Worm (Caenorhabditis elegans) whole organism, L4 larva: ENCODE data around the gene ZK262.8.

Experiments used
- F10B5.3 ChIP-seq: sonication (generic microtip); optimal IDR thresholded peaks from 2 replicates; lab custom pipeline; 2016; ENCODE audit warnings: mild to moderate bottlenecking, missing genetic modification characterization, missing compliant biosample characterization
- Y105C5A.15 ChIP-seq: fragments of 200-800 bp; sonication (Bioruptor generic); IDR thresholded peaks from 2 replicates; pipeline ENCODE4 v1.3.6; 2022; ENCODE audit warnings: missing genetic modification characterization, missing compliant biosample characterization
- aha-1 ChIP-seq: fragments of 150-350 bp; peaks from one replicate; lab custom pipeline; 2014; ENCODE audit warnings: missing biosample characterization, missing genetic modification characterization
- aly-2 ChIP-seq: sonication (generic microtip); optimal IDR thresholded peaks from 2 replicates; lab custom pipeline; 2018; ENCODE audit warnings: missing biosample characterization, missing genetic modification characterization
- ceh-20 ChIP-seq: fragments of 200-800 bp; sonication (Bioruptor generic); IDR thresholded peaks from 2 replicates; pipeline ENCODE4 v1.3.6; 2022; ENCODE audit warnings: missing genetic modification reagents, missing genetic modification characterization, missing compliant biosample characterization
- ceh-28 ChIP-seq: fragments of 150-350 bp; optimal IDR thresholded peaks from 2 replicates; lab custom pipeline; 2014; ENCODE audit warnings: missing biosample characterization, missing genetic modification reagents, missing genetic modification characterization
- ceh-32 ChIP-seq: sonication (generic microtip); optimal IDR thresholded peaks from 2 replicates; lab custom pipeline; 2016; ENCODE audit warnings: mild to moderate bottlenecking, missing genetic modification characterization, missing compliant biosample characterization; ENCODE audit not compliant: poor library complexity
- ceh-44 ChIP-seq: fragments of 200-800 bp; sonication (Bioruptor generic); IDR thresholded peaks from 2 replicates; pipeline ENCODE4 v1.3.6; 2022; ENCODE audit warnings: missing genetic modification reagents, missing genetic modification characterization, missing compliant biosample characterization
- ceh-62 ChIP-seq: sonication (generic microtip); optimal IDR thresholded peaks from 2 replicates; lab custom pipeline; 2017; ENCODE audit warnings: missing biosample characterization, missing genetic modification characterization
- ceh-82 ChIP-seq: sonication (generic microtip); optimal IDR thresholded peaks from 2 replicates; lab custom pipeline; 2017; ENCODE audit warnings: missing biosample characterization, missing genetic modification characterization
- ces-1 ChIP-seq: fragments of 150-350 bp; sonication (generic microtip); optimal IDR thresholded peaks from 4 replicates; lab custom pipeline; 2014; ENCODE audit warnings: missing biosample characterization, missing genetic modification reagents, missing genetic modification characterization
- ctbp-1 ChIP-seq: fragments of 200-800 bp; sonication (Bioruptor generic); IDR thresholded peaks from 2 replicates; pipeline ENCODE4 v1.3.6; 2022; ENCODE audit warnings: missing genetic modification reagents, missing genetic modification characterization, missing compliant biosample characterization
- dmd-6 ChIP-seq: fragments of 200-800 bp; sonication (Bioruptor generic); IDR thresholded peaks from 2 replicates; pipeline ENCODE4 v1.3.6; 2022; ENCODE audit warnings: missing genetic modification reagents, missing genetic modification characterization, missing compliant biosample characterization
- dmd-8 ChIP-seq: fragments of 200-800 bp; sonication (Bioruptor generic); IDR thresholded peaks from 2 replicates; pipeline ENCODE4 v1.3.6; 2022; ENCODE audit warnings: missing genetic modification characterization, missing compliant biosample characterization
- hlh-30 ChIP-seq: sonication (generic microtip); optimal IDR thresholded peaks from 2 replicates; lab custom pipeline; 2017; ENCODE audit warnings: antibody characterized with exemption, mild to moderate bottlenecking, missing genetic modification characterization, missing compliant biosample characterization; ENCODE audit not compliant: insufficient read depth
- hmg-1.1 ChIP-seq: fragments of 200-800 bp; sonication (Bioruptor generic); IDR thresholded peaks from 2 replicates; pipeline ENCODE4 v1.3.6; 2022; ENCODE audit warnings: missing genetic modification reagents, missing genetic modification characterization, missing compliant biosample characterization
- jun-1 ChIP-seq: fragments of 150-350 bp; optimal IDR thresholded peaks from 2 replicates; lab custom pipeline; 2014; ENCODE audit warnings: missing biosample characterization, missing genetic modification reagents, missing genetic modification characterization
- lin-13 ChIP-seq: fragments of 150-350 bp; optimal IDR thresholded peaks from 2 replicates; lab custom pipeline; 2014; ENCODE audit warnings: missing biosample characterization, missing genetic modification reagents, missing genetic modification characterization
- lin-29 ChIP-seq: fragments of 200-800 bp; sonication (Bioruptor generic); IDR thresholded peaks from 2 replicates; pipeline ENCODE4 v1.3.6; 2022; ENCODE audit warnings: missing genetic modification reagents, missing genetic modification characterization, missing compliant biosample characterization
- lin-38 ChIP-seq: fragments of 200-800 bp; sonication (Bioruptor generic); IDR thresholded peaks from 2 replicates; pipeline ENCODE4 v1.3.6; 2022; ENCODE audit warnings: missing genetic modification reagents, missing genetic modification characterization, missing compliant biosample characterization
- madf-9 ChIP-seq: fragments of 200-800 bp; sonication (Bioruptor generic); conservative IDR thresholded peaks from 2 replicates; pipeline ENCODE4 v1.3.6; 2022; ENCODE audit warnings: missing genetic modification reagents, missing genetic modification characterization, missing compliant biosample characterization
- mep-1 ChIP-seq: fragments of 150-350 bp; sonication (generic microtip); optimal IDR thresholded peaks from 3 replicates; lab custom pipeline; 2014; ENCODE audit warnings: missing biosample characterization, missing genetic modification characterization
- mes-2 ChIP-seq: sonication (generic microtip); optimal IDR thresholded peaks from 2 replicates; lab custom pipeline; 2016; ENCODE audit warnings: missing genotype, mild to moderate bottlenecking, missing genetic modification characterization, missing compliant biosample characterization; ENCODE audit not compliant: poor library complexity, severe bottlenecking
- mxl-2 ChIP-seq: fragments of 200-800 bp; sonication (Bioruptor generic); conservative IDR thresholded peaks from 2 replicates; pipeline ENCODE4 v1.3.6; 2022; ENCODE audit warnings: missing genetic modification reagents, missing genetic modification characterization, missing compliant biosample characterization
- nhr-11 ChIP-seq: fragments of 150-350 bp; optimal IDR thresholded peaks from 2 replicates; lab custom pipeline; 2014; ENCODE audit warnings: missing biosample characterization, missing genetic modification characterization
- nhr-48 ChIP-seq: sonication (generic microtip); optimal IDR thresholded peaks from 2 replicates; lab custom pipeline; 2016; ENCODE audit warnings: mild to moderate bottlenecking, missing genetic modification characterization, missing compliant biosample characterization
- nhr-77 ChIP-seq: fragments of 150-350 bp; optimal IDR thresholded peaks from 2 replicates; lab custom pipeline; 2014; ENCODE audit warnings: missing biosample characterization, missing genetic modification characterization
- php-3 ChIP-seq: fragments of 200-800 bp; sonication (Bioruptor generic); IDR thresholded peaks from 2 replicates; pipeline ENCODE4 v1.3.6; 2022; ENCODE audit warnings: missing genetic modification reagents, missing genetic modification characterization, missing compliant biosample characterization
- rbr-2 ChIP-seq: sonication (generic microtip); optimal IDR thresholded peaks from 2 replicates; lab custom pipeline; 2016; ENCODE audit warnings: missing genotype, missing genetic modification characterization, missing compliant biosample characterization
- set-16 ChIP-seq: fragments of 200-800 bp; sonication (Bioruptor generic); IDR thresholded peaks from 2 replicates; pipeline ENCODE4 v1.3.6; 2022; ENCODE audit warnings: missing genetic modification reagents, missing genetic modification characterization, missing compliant biosample characterization
- snpc-4 ChIP-seq: fragments of 150-350 bp; optimal IDR thresholded peaks from 2 replicates; lab custom pipeline; 2014; ENCODE audit warnings: missing biosample characterization, missing genetic modification characterization
- spr-1 ChIP-seq: sonication (generic microtip); optimal IDR thresholded peaks from 2 replicates; lab custom pipeline; 2016; ENCODE audit warnings: mild to moderate bottlenecking, missing genetic modification characterization, missing compliant biosample characterization
- zip-11 ChIP-seq: fragments of 200-800 bp; sonication (Bioruptor generic); IDR thresholded peaks from 2 replicates; pipeline ENCODE4 v1.3.6; 2022; ENCODE audit warnings: missing genetic modification characterization, missing compliant biosample characterization
- ztf-7 ChIP-seq: fragments of 150-350 bp; optimal IDR thresholded peaks from 2 replicates; lab custom pipeline; 2014; ENCODE audit warnings: missing biosample characterization, missing genetic modification characterization

The ZK262.8 gene

DNA sequence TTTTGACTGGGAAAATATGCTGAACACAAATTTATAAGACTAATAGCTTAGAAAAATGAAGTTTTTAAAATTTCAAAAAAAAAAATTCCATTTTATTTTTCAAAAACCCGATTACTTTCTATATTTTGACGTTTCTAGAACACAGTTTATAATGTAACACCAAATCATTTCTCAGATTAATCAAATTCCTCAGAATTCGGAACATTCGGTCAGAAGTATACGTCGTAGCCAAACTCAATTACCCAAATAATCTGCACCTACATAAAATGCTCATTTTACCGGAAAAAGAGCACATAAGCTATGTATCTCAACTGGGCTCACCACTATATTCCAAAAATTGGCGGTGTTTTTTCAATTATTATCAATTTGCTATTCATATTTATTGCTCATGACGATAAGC is 17.4 kb upstream of the ZK262.8 start, which contains the start of gene srj-26:
Gene srj-26, plus strand, starts transcription at position 301 of the 400 bp plus-strand sequence.
- no peak for TF ChIP-seq nhr-11 (tag; lab: Kevin White, UChicago)
- TF ChIP-seq mxl-2 (GFP tag; lab: Robert Waterston, UW): no peak
- no peak for TF ChIP-seq zip-11 (GFP tag; lab: Robert Waterston, UW)
- TF ChIP-seq ceh-44: no peak
- TF ChIP-seq nhr-48: no peak
- no peak for TF ChIP-seq rbr-2 (tag; lab: Kevin White, UChicago)
- no peak for TF ChIP-seq ces-1 (GFP tag; lab: Kevin White, UChicago)
- no peak for TF ChIP-seq dmd-6 (GFP tag; lab: Robert Waterston, UW)
- TF ChIP-seq madf-9: no peak
- no peak for TF ChIP-seq mes-2 (tag; lab: Kevin White, UChicago)
- no peak for TF ChIP-seq ceh-32 (tag; lab: Kevin White, UChicago)
- no peak for TF ChIP-seq F10B5.3

DNA sequence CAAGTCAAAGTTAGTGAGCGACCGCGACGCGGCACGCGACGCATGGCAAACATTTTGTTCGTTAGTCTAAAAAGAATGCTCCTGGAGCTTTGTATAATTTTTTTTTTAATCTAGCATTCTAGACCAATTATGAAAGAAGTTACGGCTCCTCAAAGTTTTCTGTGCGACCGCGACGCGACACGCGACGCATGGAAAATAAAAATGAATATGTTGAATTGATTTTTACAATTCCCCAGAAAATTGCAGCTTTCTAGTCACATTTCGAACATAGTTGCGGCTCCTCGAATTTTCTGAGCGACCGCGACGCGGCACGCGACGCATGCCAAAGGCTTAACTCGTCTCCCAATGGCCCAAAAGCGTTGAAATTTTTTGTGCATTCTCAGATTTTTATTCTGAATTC is 13.7 kb upstream of the ZK262.8 start, which contains the start of gene ZK262.4:
Gene ZK262.4, minus strand, starts transcription at position 101 of the 400 bp plus-strand sequence.
- TF ChIP-seq ceh-20 (GFP tag; lab: Robert Waterston, UW): no peak
- no peak for TF ChIP-seq nhr-11 (tag; lab: Kevin White, UChicago)
- no peak for TF ChIP-seq Y105C5A.15
- no peak for TF ChIP-seq aly-2 (tag; lab: Kevin White, UChicago)
- no peak for TF ChIP-seq ctbp-1 (GFP tag; lab: Robert Waterston, UW)
- TF ChIP-seq zip-11 (GFP tag; lab: Robert Waterston, UW): no peak
- no peak for TF ChIP-seq lin-29 (GFP tag; lab: Robert Waterston, UW)
- no peak for TF ChIP-seq nhr-77 (tag; lab: Kevin White, UChicago)
- no peak for TF ChIP-seq spr-1
- no peak for TF ChIP-seq dmd-8 (GFP tag; lab: Robert Waterston, UW)
- TF ChIP-seq ceh-82: no peak
- TF ChIP-seq ztf-7 (tag; lab: Kevin White, UChicago): no peak
- no peak for TF ChIP-seq hlh-30 (tag; lab: Kevin White, UChicago)
- no peak for TF ChIP-seq lin-38

DNA sequence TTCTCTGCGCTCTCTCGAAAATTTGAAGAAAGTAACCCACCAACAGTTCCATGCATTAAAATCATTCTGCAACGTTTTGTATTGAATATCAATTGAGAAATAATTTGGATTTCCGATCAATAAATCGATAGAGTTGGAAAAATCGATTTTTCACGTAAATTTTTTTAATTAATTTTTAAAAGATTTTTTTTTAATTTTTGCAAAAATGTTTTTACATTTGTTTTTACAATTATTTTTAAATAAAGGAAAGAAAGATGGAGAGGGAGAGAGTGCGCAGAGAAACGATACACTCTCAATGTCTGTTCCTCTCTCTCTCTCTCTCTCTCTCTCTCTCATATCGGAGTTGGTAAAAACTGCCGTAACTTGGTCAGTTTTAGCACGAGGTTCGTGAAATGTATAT is 12.6 kb upstream of the ZK262.8 start, which contains the start of gene ZK262.19:
Gene ZK262.19, minus strand, starts transcription at position 101 of the 400 bp plus-strand sequence.
- TF ChIP-seq jun-1 (no peak), ceh-28 (tag; lab: Kevin White, UChicago) (peak; percentile 10), mep-1 (tag; lab: Kevin White, UChicago) (no peak)

DNA sequence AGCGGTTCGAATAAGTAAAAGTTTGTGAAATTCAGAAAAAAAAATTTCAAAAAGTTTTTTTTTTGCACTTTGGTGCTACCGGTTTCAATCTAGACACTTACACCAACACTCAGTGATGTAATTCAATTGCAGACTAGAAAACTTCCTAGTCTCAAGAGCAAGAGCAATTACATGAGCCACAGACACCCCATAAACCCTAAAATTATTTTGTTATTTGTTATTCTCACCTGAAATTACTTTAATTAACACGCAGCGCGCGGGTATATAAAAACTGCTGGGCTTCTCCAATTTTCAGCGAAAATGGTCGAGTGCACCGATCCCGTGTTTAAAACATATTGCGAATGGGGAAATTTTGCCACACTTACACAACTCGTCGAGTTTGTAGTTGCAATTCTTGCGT is 11.9 kb upstream of the ZK262.8 start, which contains the start of gene srw-83:
Gene srw-83, plus strand, starts transcription at position 301 of the 400 bp plus-strand sequence.
- TF ChIP-seq lin-13 (no peak), php-3 (no peak), ceh-62 (no peak), snpc-4 (tag; lab: Kevin White, UChicago) (no peak)
- TF ChIP-seq, all 104 proteins: peak for 0

DNA sequence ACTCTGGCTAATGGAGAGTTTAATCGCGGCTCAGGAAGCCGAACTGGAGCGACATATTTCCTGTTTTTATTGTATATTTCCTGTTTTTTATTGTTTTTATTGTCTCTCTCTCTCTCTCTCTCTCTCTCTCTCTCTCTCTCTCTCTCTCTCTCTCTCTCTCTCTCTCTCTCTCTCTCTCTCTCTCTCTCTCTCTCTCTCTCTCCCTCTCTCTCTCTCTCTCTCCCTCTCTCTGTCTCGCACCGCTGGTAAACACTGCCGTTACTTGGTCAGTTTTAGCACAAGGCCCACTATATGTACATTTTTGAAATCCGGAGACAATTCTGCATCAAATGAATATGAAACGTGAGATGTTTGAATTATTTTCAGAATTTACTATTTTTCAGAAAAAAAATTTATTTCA is 7.4 kb upstream of the ZK262.8 start:
- TF ChIP-seq set-16 (GFP tag; lab: Robert Waterston, UW): peak; percentile 88
- TF ChIP-seq rbr-2 (tag; lab: Kevin White, UChicago): no peak

DNA sequence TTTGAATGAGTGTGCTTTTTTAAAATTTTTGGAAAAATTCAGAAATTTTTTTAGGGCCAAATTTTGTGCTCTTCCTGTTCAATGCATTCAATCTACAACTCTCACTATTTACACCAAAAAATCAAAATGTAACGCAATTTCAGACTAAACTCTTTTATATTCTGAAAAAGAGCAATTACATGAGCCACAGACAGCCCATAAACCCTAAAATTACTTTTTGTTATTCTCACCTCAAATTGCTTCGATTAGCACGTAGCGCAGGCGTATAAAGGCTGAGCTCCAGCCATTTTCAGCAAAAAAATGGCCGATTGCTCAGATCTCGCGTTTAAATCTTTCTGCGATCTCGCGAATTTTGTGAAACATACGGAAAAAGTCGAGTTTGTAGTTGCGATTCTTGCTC is 6.7 kb upstream of the ZK262.8 start, which contains the start of gene srw-82:
Gene srw-82, plus strand, starts transcription at position 301 of the 400 bp plus-strand sequence.
- TF ChIP-seq aha-1 (peak; percentile 89), hmg-1.1 (GFP tag; lab: Robert Waterston, UW) (no peak)
